Worm (Caenorhabditis elegans) whole organism, L4 larva: ENCODE data around the gene msp-113.
A peak's percentile ranks its signal among the peaks of the same experiment; 100 is the strongest.

Experiments used
- F37D6.2 ChIP-seq: sonication (generic microtip); optimal IDR thresholded peaks from 2 replicates; lab custom pipeline; 2016; ENCODE audit warnings: mild to moderate bottlenecking, missing genetic modification characterization, missing compliant biosample characterization
- Y75B8A.6 ChIP-seq: fragments of 200-800 bp; sonication (Bioruptor generic); IDR thresholded peaks from 2 replicates; pipeline ENCODE4 v1.3.6; 2022; ENCODE audit warnings: missing genetic modification reagents, missing genetic modification characterization, missing compliant biosample characterization
- aha-1 ChIP-seq: fragments of 150-350 bp; peaks from one replicate; lab custom pipeline; 2014; ENCODE audit warnings: missing biosample characterization, missing genetic modification characterization
- aly-2 ChIP-seq: sonication (generic microtip); optimal IDR thresholded peaks from 2 replicates; lab custom pipeline; 2018; ENCODE audit warnings: missing biosample characterization, missing genetic modification characterization
- ceh-44 ChIP-seq: fragments of 200-800 bp; sonication (Bioruptor generic); IDR thresholded peaks from 2 replicates; pipeline ENCODE4 v1.3.6; 2022; ENCODE audit warnings: missing genetic modification reagents, missing genetic modification characterization, missing compliant biosample characterization
- lim-7 ChIP-seq: fragments of 200-800 bp; sonication (Bioruptor generic); IDR thresholded peaks from 2 replicates; pipeline ENCODE4 v1.3.6; 2022; ENCODE audit warnings: missing genetic modification characterization, missing compliant biosample characterization
- lin-39 ChIP-seq: fragments of 150-350 bp; optimal IDR thresholded peaks from 2 replicates; lab custom pipeline; 2014; ENCODE audit warnings: missing biosample characterization, missing genetic modification reagents, missing genetic modification characterization
- lir-3 ChIP-seq: sonication (generic microtip); optimal IDR thresholded peaks from 2 replicates; lab custom pipeline; 2016; ENCODE audit warnings: mild to moderate bottlenecking, missing genetic modification characterization, missing compliant biosample characterization
- pha-4 ChIP-seq, 2 experiments: fragments of 150-350 bp in 1 of 2; fragments of 200-800 bp in 1 of 2; sonication (Bioruptor generic) in 1 of 2; IDR thresholded peaks in 1 of 2; optimal IDR thresholded peaks in 1 of 2; 2 replicates each; pipeline versions ENCODE4 v1.3.6 to Lab custom; 2014 to 2022; ENCODE audit warnings: missing genetic modification characterization in 2 of 2, missing genetic modification reagents in 2 of 2, missing biosample characterization in 1 of 2, missing compliant biosample characterization in 1 of 2
- snpc-4 ChIP-seq: fragments of 150-350 bp; optimal IDR thresholded peaks from 2 replicates; lab custom pipeline; 2014; ENCODE audit warnings: missing biosample characterization, missing genetic modification characterization
- unc-130 ChIP-seq: sonication (generic microtip); optimal IDR thresholded peaks from 2 replicates; lab custom pipeline; 2016; ENCODE audit warnings: missing genetic modification reagents, missing genetic modification characterization, missing compliant biosample characterization
- unc-62 ChIP-seq, 3 experiments: fragments of 150-350 bp in 1 of 3; sonication (generic microtip); optimal IDR thresholded peaks in 2 of 3; peaks in 1 of 3; 1 replicate in 1 of 3; 2 replicates in 2 of 3; lab custom pipeline; 2014 to 2017; ENCODE audit warnings: missing biosample characterization in 3 of 3, missing genetic modification characterization in 3 of 3, missing genetic modification reagents in 3 of 3, missing genotype in 1 of 3
- zag-1 ChIP-seq: fragments of 150-350 bp; optimal IDR thresholded peaks from 2 replicates; lab custom pipeline; 2014; ENCODE audit warnings: missing biosample characterization, missing genetic modification characterization
- ztf-11 ChIP-seq: fragments of 150-350 bp; optimal IDR thresholded peaks from 2 replicates; lab custom pipeline; 2014; ENCODE audit warnings: missing biosample characterization, missing genetic modification characterization

- TF ChIP-seq unc-130 (no peak), F37D6.2 (tag; lab: Kevin White, UChicago) (peak; percentile 19), lir-3 (no peak), ztf-11 (tag; lab: Kevin White, UChicago) (no peak), aha-1 (tag; lab: Kevin White, UChicago) (peak; percentile 12), aly-2 (no peak), Y75B8A.6 (GFP tag; lab: Robert Waterston, UW) (no peak), lim-7 (no peak), lin-39 (tag; lab: Kevin White, UChicago) (no peak), snpc-4 (tag; lab: Kevin White, UChicago) (no peak), unc-62 (GFP tag; optimal IDR thresholded peaks at IDR 0.05 in 1 of 2; lab: Kevin White, UChicago) (peak in 1 of 2 experiments; percentile 19), unc-62 (tag; optimal IDR thresholded peaks at IDR 0.05; lab: Kevin White, UChicago) (no peak), ceh-44 (GFP tag; lab: Robert Waterston, UW) (peak; percentile 73), zag-1 (tag; lab: Kevin White, UChicago) (no peak), pha-4 (GFP tag; IDR thresholded peaks at IDR 0.05; lab: Robert Waterston, UW) (peak; percentile 75; the same call in 1 of the 2 replicates), pha-4 (tag; optimal IDR thresholded peaks at IDR 0.05; lab: Kevin White, UChicago) (no peak)
These were observed 36.8 kb downstream of the msp-113 start for ce11 chrIV:5334518-5334917.
